Worm (Caenorhabditis elegans): ENCODE measurements around the gene C14B9.8.

The C14B9.8 gene

DNA sequence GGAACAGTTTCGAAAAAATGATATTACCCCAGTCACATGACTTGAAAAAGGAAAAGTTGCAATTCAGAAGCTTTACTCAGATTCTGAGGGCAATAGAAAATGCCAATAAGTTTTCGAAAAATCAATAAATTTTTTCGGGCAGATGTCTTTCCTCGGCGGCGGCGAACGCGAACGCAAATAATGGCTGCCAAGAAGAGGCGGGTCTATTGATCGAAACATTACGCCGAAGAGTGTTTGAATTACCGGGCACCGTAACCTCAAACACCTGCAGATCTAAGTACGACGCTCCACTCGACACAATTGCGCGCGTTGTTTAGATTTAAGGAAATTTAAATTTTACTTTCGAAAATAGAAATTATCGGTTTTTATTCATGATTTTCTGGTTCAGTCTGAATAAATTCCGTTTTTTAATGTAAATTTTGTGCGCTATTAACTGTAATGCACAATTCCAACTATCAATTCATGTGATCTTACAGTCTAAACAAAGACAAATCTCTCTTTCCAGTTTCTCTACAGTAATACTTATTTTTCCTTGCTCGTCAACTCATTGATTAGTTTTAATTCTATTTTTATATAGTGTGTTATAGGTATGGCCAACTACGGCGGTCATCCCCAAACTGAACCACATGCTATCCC is 19.5 kb upstream of the C14B9.8 start, which contains the start of gene prp-8 (continued):
- no peak for TF ChIP-seq Y53F4B.3 (GFP tag; IDR thresholded peaks at IDR 0.05)
- TF ChIP-seq akir-1 (GFP tag; optimal IDR thresholded peaks at IDR 0.05) = no peak
- TF ChIP-seq Y79H2A.3 (GFP tag; conservative IDR thresholded peaks at IDR 0.05) = no peak
- no peak for TF ChIP-seq fkh-3 (tag; optimal IDR thresholded peaks at IDR 0.05)
- TF ChIP-seq dpl-1 (GFP tag; optimal IDR thresholded peaks at IDR 0.05) = peak; percentile 79
- TF ChIP-seq lir-1 (GFP tag; conservative IDR thresholded peaks at IDR 0.05) = peak; percentile 67; the same call in 1 of the 2 replicates
- no peak for TF ChIP-seq lin-26 (GFP tag; IDR thresholded peaks at IDR 0.05)
- TF ChIP-seq zim-3 (tag; optimal IDR thresholded peaks at IDR 0.05) = no peak
- peak; percentile 34; the same call in 1 of the 2 replicates for TF ChIP-seq B0336.3 (GFP tag; IDR thresholded peaks at IDR 0.05)
- TF ChIP-seq cebp-2 (GFP tag; IDR thresholded peaks at IDR 0.05) = no peak
- peak; percentile 44 for TF ChIP-seq tlf-1 (GFP tag; optimal IDR thresholded peaks at IDR 0.05)

DNA sequence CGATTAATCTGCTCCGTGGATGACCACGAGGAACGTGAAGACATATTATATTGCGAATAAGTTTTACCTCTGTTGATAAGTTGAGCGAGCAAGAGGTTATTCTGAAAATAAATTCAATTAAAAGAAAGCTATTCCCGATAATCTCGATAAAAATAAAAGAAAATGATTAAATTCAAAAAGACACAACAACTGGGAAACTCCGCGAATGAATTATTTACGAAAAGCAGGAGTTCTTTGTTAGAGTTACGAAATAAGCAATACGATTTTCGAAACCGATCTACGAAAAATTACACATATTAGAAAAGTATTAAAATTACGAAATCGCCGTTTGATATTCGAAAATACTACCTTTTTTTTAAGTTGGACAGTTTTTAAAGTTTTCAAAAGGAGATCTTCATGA is 18.9 kb upstream of the C14B9.8 start, which contains the start of gene bath-42:
TSS of gene bath-42 (minus strand) at position 101 of the 400 bp plus-strand sequence.
- TF ChIP-seq ccch-3 (GFP tag; optimal IDR thresholded peaks at IDR 0.05) (no peak), dpff-1 (tag; optimal IDR thresholded peaks at IDR 0.05) (no peak), ceh-79 (tag; optimal IDR thresholded peaks at IDR 0.05) (no peak), cebp-1 (GFP tag; IDR thresholded peaks at IDR 0.05) (no peak), cebp-1 (tag; optimal IDR thresholded peaks at IDR 0.05) (no peak), madf-6 (GFP tag; IDR thresholded peaks at IDR 0.05) (no peak), efl-1 (GFP tag; optimal IDR thresholded peaks at IDR 0.05) (no peak), madf-8 (GFP tag; conservative IDR thresholded peaks at IDR 0.05) (no peak), unc-130 (GFP tag; optimal IDR thresholded peaks at IDR 0.05) (no peak), attf-5 (GFP tag; optimal IDR thresholded peaks at IDR 0.05) (no peak), snpc-4 (GFP tag; optimal IDR thresholded peaks at IDR 0.05) (no peak), snpc-4 (tag; optimal IDR thresholded peaks at IDR 0.05) (no peak), F23B12.7 (tag; optimal IDR thresholded peaks at IDR 0.05; ENCODE audit: insufficient read depth) (no peak), sea-2 (GFP tag; IDR thresholded peaks at IDR 0.05) (no peak), F22D6.2 (tag; optimal IDR thresholded peaks at IDR 0.05) (no peak), atf-7 (tag; optimal IDR thresholded peaks at IDR 0.05) (no peak), repo-1 (tag; optimal IDR thresholded peaks at IDR 0.05) (no peak), C06A6.2 (GFP tag; conservative IDR thresholded peaks at IDR 0.05) (no peak), Y56A3A.18 (GFP tag; IDR thresholded peaks at IDR 0.05) (no peak), F57C9.4 (tag; optimal IDR thresholded peaks at IDR 0.05) (no peak), B0035.1 (tag; optimal IDR thresholded peaks at IDR 0.05) (no peak)

DNA sequence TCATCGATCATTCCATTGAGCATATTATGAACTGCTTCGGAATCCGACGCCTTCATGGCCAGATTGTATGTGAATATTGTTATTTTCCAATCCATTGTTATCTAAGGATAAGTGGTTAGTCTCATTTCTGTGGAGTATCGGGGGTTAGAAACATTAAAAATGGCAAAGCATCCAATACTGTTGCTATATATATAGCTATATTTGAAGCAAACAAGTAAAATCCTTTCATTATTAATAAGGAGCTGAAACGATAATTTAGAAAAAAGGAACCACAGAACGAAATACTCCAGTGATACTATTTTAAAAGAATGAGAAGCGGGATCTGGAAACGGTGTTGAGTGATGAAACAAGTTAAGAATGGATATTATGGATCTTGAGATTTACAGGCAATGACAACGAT is 16.8 kb upstream of the C14B9.8 start, which contains the start of gene inpp-5K:
TSS of gene inpp-5K (minus strand) at position 101 of the 400 bp plus-strand sequence.
- peak; percentile 31 for TF ChIP-seq hrde-1 (tag; optimal IDR thresholded peaks at IDR 0.05; ENCODE audit: borderline replicate concordance)
- TF ChIP-seq nfyb-1 (GFP tag; IDR thresholded peaks at IDR 0.05) = peak; percentile 70
- TF ChIP-seq gei-17 (GFP tag; optimal IDR thresholded peaks at IDR 0.05) = no peak
